Worm (Caenorhabditis elegans) whole organism, early embryonic: Measurements from ENCODE around the gene srt-31.

Source experiments
- B0310.2 ChIP-seq: sonication (generic microtip); optimal IDR thresholded peaks from 2 replicates; lab custom pipeline; 2016; ENCODE audit warnings: mild to moderate bottlenecking, missing genetic modification characterization, missing compliant biosample characterization
- F13C5.2 ChIP-seq: sonication (generic microtip); optimal IDR thresholded peaks from 2 replicates; lab custom pipeline; 2017; ENCODE audit warnings: mild to moderate bottlenecking, missing genetic modification characterization, inconsistent platforms, missing compliant biosample characterization
- aly-1 ChIP-seq: sonication (generic microtip); optimal IDR thresholded peaks from 2 replicates; lab custom pipeline; 2016; ENCODE audit warnings: missing genetic modification characterization, missing compliant biosample characterization
- ama-1 ChIP-seq: fragments of 150-350 bp; optimal IDR thresholded peaks from 2 replicates; lab custom pipeline; 2014
- ceh-13 ChIP-seq: fragments of 200-800 bp; sonication (Bioruptor generic); optimal IDR thresholded peaks from 2 replicates; lab custom pipeline; 2018; ENCODE audit warnings: mild to moderate bottlenecking, missing genetic modification characterization, missing compliant biosample characterization
- ceh-36 ChIP-seq: sonication (generic microtip); optimal IDR thresholded peaks from 2 replicates; lab custom pipeline; 2016; ENCODE audit warnings: missing genetic modification characterization, inconsistent platforms, missing compliant biosample characterization
- ets-7 ChIP-seq: sonication (generic microtip); optimal IDR thresholded peaks from 2 replicates; lab custom pipeline; 2016; ENCODE audit warnings: missing genotype, missing genetic modification characterization, missing compliant biosample characterization
- flt-1 ChIP-seq: fragments of 200-800 bp; sonication (Bioruptor generic); IDR thresholded peaks from 2 replicates; pipeline ENCODE4 v1.3.6; 2022; ENCODE audit warnings: missing genetic modification characterization, missing compliant biosample characterization
- hmbx-1 ChIP-seq: sonication (generic microtip); optimal IDR thresholded peaks from 2 replicates; lab custom pipeline; 2016; ENCODE audit warnings: mild to moderate bottlenecking, missing genetic modification characterization, missing compliant biosample characterization
- hmg-4 ChIP-seq: fragments of 200-800 bp; sonication (Bioruptor generic); optimal IDR thresholded peaks from 2 replicates; lab custom pipeline; 2018; ENCODE audit warnings: mild to moderate bottlenecking, missing genetic modification characterization, missing compliant biosample characterization
- hnd-1 ChIP-seq: sonication (generic microtip); optimal IDR thresholded peaks from 2 replicates; lab custom pipeline; 2016; ENCODE audit warnings: missing genetic modification characterization, missing compliant biosample characterization
- pes-1 ChIP-seq: fragments of 200-800 bp; sonication (Bioruptor generic); IDR thresholded peaks from 2 replicates; pipeline ENCODE4 v1.3.6; 2022; ENCODE audit warnings: missing genetic modification reagents, missing genetic modification characterization, missing compliant biosample characterization
- scrt-1 ChIP-seq: fragments of 200-800 bp; sonication (Bioruptor generic); IDR thresholded peaks from 2 replicates; pipeline ENCODE4 v1.3.6; 2022; ENCODE audit warnings: missing genetic modification characterization, missing compliant biosample characterization
- sea-1 ChIP-seq: fragments of 200-800 bp; sonication (Bioruptor generic); conservative IDR thresholded peaks from 2 replicates; pipeline ENCODE4 v1.3.6; 2022; ENCODE audit warnings: missing genetic modification characterization, missing compliant biosample characterization
- tbx-11 ChIP-seq: fragments of 200-800 bp; sonication (Bioruptor generic); IDR thresholded peaks from 2 replicates; pipeline ENCODE4 v1.3.6; 2022; ENCODE audit warnings: missing genetic modification characterization, missing compliant biosample characterization
- tbx-37 ChIP-seq: fragments of 200-800 bp; sonication (Bioruptor generic); conservative IDR thresholded peaks from 2 replicates; pipeline ENCODE4 v1.3.6; 2022; ENCODE audit warnings: missing genetic modification reagents, missing genetic modification characterization, missing compliant biosample characterization
- tra-4 ChIP-seq: sonication (generic microtip); optimal IDR thresholded peaks from 2 replicates; lab custom pipeline; 2017; ENCODE audit warnings: missing genetic modification characterization, missing compliant biosample characterization

The srt-31 gene

ce11 chrV:453569-453968 lies 19.1 kb upstream of the srt-31 start, which contains the start of gene nhr-98:
Gene nhr-98 (plus strand): TSS chrV:453869.
- no peak for TF ChIP-seq tra-4
- TF ChIP-seq tbx-37 (GFP tag; lab: Robert Waterston, UW), result no peak
- no peak for TF ChIP-seq F13C5.2 (tag; lab: Kevin White, UChicago)
- no peak for TF ChIP-seq ceh-36 (tag; lab: Kevin White, UChicago)
- TF ChIP-seq ets-7 (tag; lab: Kevin White, UChicago), result no peak
- no peak for TF ChIP-seq hnd-1 (tag; lab: Kevin White, UChicago)
- no peak for TF ChIP-seq ama-1
- TF ChIP-seq hmg-4 (GFP tag; lab: Kevin White, UChicago), result no peak
- no peak for TF ChIP-seq sea-1 (GFP tag; lab: Robert Waterston, UW)
- TF ChIP-seq scrt-1 (GFP tag; lab: Robert Waterston, UW), result no peak
- no peak for TF ChIP-seq pes-1 (GFP tag; lab: Robert Waterston, UW)
- no peak for TF ChIP-seq tbx-11 (GFP tag; lab: Robert Waterston, UW)
- no peak for TF ChIP-seq aly-1 (tag; lab: Kevin White, UChicago)
- no peak for TF ChIP-seq ceh-13 (GFP tag; lab: Kevin White, UChicago)
- no peak for TF ChIP-seq B0310.2 (tag; lab: Kevin White, UChicago)
- no peak for TF ChIP-seq hmbx-1 (tag; lab: Kevin White, UChicago)

- TF ChIP-seq scrt-1 (GFP tag; lab: Robert Waterston, UW) (no peak), hmbx-1 (tag; lab: Kevin White, UChicago) (no peak), tbx-11 (GFP tag; lab: Robert Waterston, UW) (no peak), flt-1 (GFP tag; lab: Robert Waterston, UW) (no peak), ets-7 (tag; lab: Kevin White, UChicago) (no peak), ceh-13 (GFP tag; lab: Kevin White, UChicago) (no peak), F13C5.2 (tag; lab: Kevin White, UChicago) (no peak), hmg-4 (GFP tag; lab: Kevin White, UChicago) (no peak), ceh-36 (tag; lab: Kevin White, UChicago) (no peak), ama-1 (no peak), pes-1 (GFP tag; lab: Robert Waterston, UW) (no peak), sea-1 (GFP tag; lab: Robert Waterston, UW) (no peak), aly-1 (tag; lab: Kevin White, UChicago) (no peak), tra-4 (no peak), tbx-37 (GFP tag; lab: Robert Waterston, UW) (no peak), hnd-1 (tag; lab: Kevin White, UChicago) (no peak), B0310.2 (tag; lab: Kevin White, UChicago) (no peak)
Observed at ce11 chrV:457839-458238, 14.8 kb upstream of the srt-31 start.

- no peak for TF ChIP-seq pes-1 (GFP tag; lab: Robert Waterston, UW)
- TF ChIP-seq tra-4, result no peak
- no peak for TF ChIP-seq scrt-1 (GFP tag; lab: Robert Waterston, UW)
Observed at ce11 chrV:459464-459863, 13.2 kb upstream of the srt-31 start, which contains the start of gene nhr-203. Gene nhr-203 (plus strand): TSS chrV:459795.

ce11 chrV:462263-462662 lies 10.4 kb upstream of the srt-31 start, which contains the start of gene nhr-202:
Gene nhr-202 (plus strand): TSS chrV:462588.
- TF ChIP-seq ceh-36 (tag; lab: Kevin White, UChicago), result no peak
- TF ChIP-seq pes-1 (GFP tag; lab: Robert Waterston, UW), result no peak
- no peak for TF ChIP-seq sea-1 (GFP tag; lab: Robert Waterston, UW)
- no peak for TF ChIP-seq flt-1 (GFP tag; lab: Robert Waterston, UW)
- TF ChIP-seq scrt-1 (GFP tag; lab: Robert Waterston, UW), result no peak
- TF ChIP-seq tra-4, result no peak
- TF ChIP-seq hnd-1 (tag; lab: Kevin White, UChicago), result no peak

ce11 chrV:464800-465199 lies 7.9 kb upstream of the srt-31 start, which contains the start of gene nhr-201:
Gene nhr-201 (plus strand): TSS chrV:464828.
- TF ChIP-seq ceh-13 (GFP tag; lab: Kevin White, UChicago), result no peak
- TF ChIP-seq tra-4, result no peak
- TF ChIP-seq tbx-37 (GFP tag; lab: Robert Waterston, UW), result no peak
- TF ChIP-seq sea-1 (GFP tag; lab: Robert Waterston, UW), result no peak

ce11 chrV:465355-465754 lies 7.3 kb upstream of the srt-31 start:
- no peak for TF ChIP-seq ceh-36 (tag; lab: Kevin White, UChicago)
- no peak for TF ChIP-seq tbx-37 (GFP tag; lab: Robert Waterston, UW)
- TF ChIP-seq tra-4, result no peak
- no peak for TF ChIP-seq flt-1 (GFP tag; lab: Robert Waterston, UW)
- no peak for TF ChIP-seq pes-1 (GFP tag; lab: Robert Waterston, UW)
- TF ChIP-seq scrt-1 (GFP tag; lab: Robert Waterston, UW), result no peak
- no peak for TF ChIP-seq ets-7 (tag; lab: Kevin White, UChicago)
- TF ChIP-seq tbx-11 (GFP tag; lab: Robert Waterston, UW), result no peak
- TF ChIP-seq aly-1 (tag; lab: Kevin White, UChicago), result no peak

- no peak for TF ChIP-seq ceh-13 (GFP tag; lab: Kevin White, UChicago)
- no peak for TF ChIP-seq flt-1 (GFP tag; lab: Robert Waterston, UW)
- no peak for TF ChIP-seq pes-1 (GFP tag; lab: Robert Waterston, UW)
- no peak for TF ChIP-seq hnd-1 (tag; lab: Kevin White, UChicago)
- TF ChIP-seq tbx-11 (GFP tag; lab: Robert Waterston, UW), result no peak
- no peak for TF ChIP-seq ama-1
- TF ChIP-seq hmbx-1 (tag; lab: Kevin White, UChicago), result no peak
- no peak for TF ChIP-seq sea-1 (GFP tag; lab: Robert Waterston, UW)
- TF ChIP-seq ceh-36 (tag; lab: Kevin White, UChicago), result no peak
- TF ChIP-seq B0310.2 (tag; lab: Kevin White, UChicago), result no peak
- TF ChIP-seq ets-7 (tag; lab: Kevin White, UChicago), result no peak
- TF ChIP-seq hmg-4 (GFP tag; lab: Kevin White, UChicago), result no peak
- no peak for TF ChIP-seq aly-1 (tag; lab: Kevin White, UChicago)
- TF ChIP-seq tra-4, result no peak
Observed at ce11 chrV:467507-467906, 5.2 kb upstream of the srt-31 start.
